Worm (Caenorhabditis elegans) whole organism, young adult: Measurements from ENCODE around the gene bgnt-1.5.

Experiments used
- B0035.1 ChIP-seq: sonication (generic microtip); optimal IDR thresholded peaks from 2 replicates; lab custom pipeline; 2016; ENCODE audit warnings: missing genetic modification characterization, mild to moderate bottlenecking, missing compliant biosample characterization, missing genotype, missing genetic modification reagents
- C17E4.6 ChIP-seq: fragments of 200-800 bp; sonication (Bioruptor generic); IDR thresholded peaks from 2 replicates; pipeline ENCODE4 v1.3.6; 2022; ENCODE audit warnings: missing genetic modification reagents, missing genetic modification characterization, missing compliant biosample characterization
- F22D6.2 ChIP-seq: sonication (generic microtip); optimal IDR thresholded peaks from 2 replicates; lab custom pipeline; 2016; ENCODE audit warnings: mild to moderate bottlenecking, missing genetic modification characterization, missing compliant biosample characterization
- F57A8.1 ChIP-seq: fragments of 200-800 bp; sonication (Bioruptor generic); optimal IDR thresholded peaks from 2 replicates; lab custom pipeline; 2018; ENCODE audit warnings: mild to moderate bottlenecking, missing genetic modification characterization, moderate library complexity, missing compliant biosample characterization
- K12H6.12 ChIP-seq: fragments of 200-800 bp; sonication (Bioruptor generic); optimal IDR thresholded peaks from 2 replicates; lab custom pipeline; 2018; ENCODE audit warnings: mild to moderate bottlenecking, missing genetic modification characterization, missing compliant biosample characterization
- T26A5.8 ChIP-seq: sonication (generic microtip); optimal IDR thresholded peaks from 2 replicates; lab custom pipeline; 2016; ENCODE audit warnings: missing genetic modification characterization, missing compliant biosample characterization
- Y53F4B.3 ChIP-seq: fragments of 200-800 bp; sonication (Bioruptor generic); IDR thresholded peaks from 2 replicates; pipeline ENCODE4 v1.3.6; 2022; ENCODE audit warnings: missing genetic modification reagents, missing genetic modification characterization, missing compliant biosample characterization
- Y53G8AR.9 ChIP-seq: fragments of 200-800 bp; sonication (Bioruptor generic); conservative IDR thresholded peaks from 2 replicates; pipeline ENCODE4 v1.3.6; 2022; ENCODE audit warnings: missing genetic modification reagents, missing genetic modification characterization, missing compliant biosample characterization
- Y56A3A.18 ChIP-seq: fragments of 200-800 bp; sonication (Bioruptor generic); IDR thresholded peaks from 2 replicates; pipeline ENCODE4 v1.3.6; 2022; ENCODE audit warnings: missing genetic modification reagents, missing genetic modification characterization, missing compliant biosample characterization
- Y95B8A.8 ChIP-seq: fragments of 200-800 bp; sonication (Bioruptor generic); IDR thresholded peaks from 2 replicates; pipeline ENCODE4 v1.3.6; 2022; ENCODE audit warnings: missing genetic modification reagents, missing genetic modification characterization, missing compliant biosample characterization
- akir-1 ChIP-seq: fragments of 200-800 bp; sonication (Bioruptor generic); optimal IDR thresholded peaks from 2 replicates; lab custom pipeline; 2018; ENCODE audit warnings: mild to moderate bottlenecking, missing genetic modification characterization, moderate library complexity, missing compliant biosample characterization
- athp-1 ChIP-seq: sonication (generic microtip); optimal IDR thresholded peaks from 2 replicates; lab custom pipeline; 2017; ENCODE audit warnings: mild to moderate bottlenecking, missing genetic modification characterization, missing compliant biosample characterization
- bed-1 ChIP-seq: fragments of 200-800 bp; sonication (Bioruptor generic); IDR thresholded peaks from 2 replicates; pipeline ENCODE4 v1.3.6; 2022; ENCODE audit warnings: missing genetic modification reagents, missing genetic modification characterization, missing compliant biosample characterization
- ccch-3 ChIP-seq: fragments of 200-800 bp; sonication (Bioruptor generic); optimal IDR thresholded peaks from 2 replicates; lab custom pipeline; 2018; ENCODE audit warnings: mild to moderate bottlenecking, missing genetic modification characterization, missing compliant biosample characterization
- cebp-1 ChIP-seq, 2 experiments: fragments of 200-800 bp in 1 of 2; sonication (Bioruptor generic) in 1 of 2; sonication (generic microtip) in 1 of 2; IDR thresholded peaks in 1 of 2; optimal IDR thresholded peaks in 1 of 2; 2 replicates each; pipeline versions ENCODE4 v1.3.6 to Lab custom; 2017 to 2022; ENCODE audit warnings: missing compliant biosample characterization in 2 of 2, missing genetic modification characterization in 2 of 2, mild to moderate bottlenecking in 1 of 2, missing genetic modification reagents in 1 of 2, moderate library complexity in 1 of 2
- ceh-27 ChIP-seq: fragments of 200-800 bp; sonication (Bioruptor generic); optimal IDR thresholded peaks from 2 replicates; lab custom pipeline; 2018; ENCODE audit warnings: mild to moderate bottlenecking, missing genetic modification characterization, moderate library complexity, missing compliant biosample characterization
- ceh-40 ChIP-seq: fragments of 200-800 bp; sonication (Bioruptor generic); IDR thresholded peaks from 2 replicates; pipeline ENCODE4 v1.3.6; 2022; ENCODE audit warnings: missing genetic modification characterization, missing compliant biosample characterization
- chd-7 ChIP-seq: sonication (generic microtip); optimal IDR thresholded peaks from 2 replicates; lab custom pipeline; 2016; ENCODE audit warnings: mild to moderate bottlenecking, missing genetic modification characterization, moderate library complexity, missing compliant biosample characterization
- dox-1 ChIP-seq: fragments of 200-800 bp; sonication (Bioruptor generic); IDR thresholded peaks from 2 replicates; pipeline ENCODE4 v1.3.6; 2022; ENCODE audit warnings: missing genetic modification reagents, missing genetic modification characterization, missing compliant biosample characterization
- dpff-1 ChIP-seq: sonication (generic microtip); optimal IDR thresholded peaks from 2 replicates; lab custom pipeline; 2017; ENCODE audit warnings: mild to moderate bottlenecking, missing genetic modification characterization, missing compliant biosample characterization
- egl-18 ChIP-seq: fragments of 200-800 bp; sonication (Bioruptor generic); IDR thresholded peaks from 2 replicates; pipeline ENCODE4 v1.3.6; 2022; ENCODE audit warnings: missing genetic modification reagents, missing genetic modification characterization, missing compliant biosample characterization
- fkh-3 ChIP-seq: sonication (generic microtip); optimal IDR thresholded peaks from 2 replicates; lab custom pipeline; 2016; ENCODE audit warnings: mild to moderate bottlenecking, missing genetic modification characterization, missing compliant biosample characterization
- gei-17 ChIP-seq: fragments of 200-800 bp; sonication (Bioruptor generic); optimal IDR thresholded peaks from 2 replicates; lab custom pipeline; 2018; ENCODE audit warnings: mild to moderate bottlenecking, missing genetic modification characterization, missing compliant biosample characterization
- hlh-12 ChIP-seq: sonication (generic microtip); optimal IDR thresholded peaks from 2 replicates; lab custom pipeline; 2016; ENCODE audit warnings: missing genetic modification characterization, missing compliant biosample characterization
- lsl-1 ChIP-seq: fragments of 200-800 bp; sonication (Bioruptor generic); optimal IDR thresholded peaks from 2 replicates; lab custom pipeline; 2018; ENCODE audit warnings: mild to moderate bottlenecking, missing genetic modification characterization, moderate library complexity, missing compliant biosample characterization
- nfya-2 ChIP-seq: fragments of 200-800 bp; sonication (Bioruptor generic); IDR thresholded peaks from 2 replicates; pipeline ENCODE4 v1.3.6; 2022; ENCODE audit warnings: missing genetic modification reagents, missing genetic modification characterization, missing compliant biosample characterization
- nfyb-1 ChIP-seq: fragments of 200-800 bp; sonication (Bioruptor generic); IDR thresholded peaks from 2 replicates; pipeline ENCODE4 v1.3.6; 2022; ENCODE audit warnings: missing genetic modification reagents, missing genetic modification characterization, missing compliant biosample characterization
- nhr-179 ChIP-seq: sonication (generic microtip); optimal IDR thresholded peaks from 2 replicates; lab custom pipeline; 2016; ENCODE audit warnings: mild to moderate bottlenecking, missing genetic modification characterization, missing compliant biosample characterization
- nhr-90 ChIP-seq: sonication (generic microtip); optimal IDR thresholded peaks from 2 replicates; lab custom pipeline; 2016; ENCODE audit warnings: missing genotype, mild to moderate bottlenecking, missing genetic modification characterization, missing compliant biosample characterization
- pha-4 ChIP-seq: fragments of 150-350 bp; sonication (generic microtip); optimal IDR thresholded peaks from 2 replicates; lab custom pipeline; 2014; ENCODE audit warnings: missing biosample characterization, missing genetic modification reagents, missing genetic modification characterization
- rcor-1 ChIP-seq: fragments of 200-800 bp; sonication (Bioruptor generic); IDR thresholded peaks from 2 replicates; pipeline ENCODE4 v1.3.6; 2022; ENCODE audit warnings: missing genetic modification reagents, missing genetic modification characterization, missing compliant biosample characterization
- rec-8 ChIP-seq, 2 experiments: sonication (generic microtip); optimal IDR thresholded peaks; 2 replicates each; lab custom pipeline; 2016; ENCODE audit warnings: mild to moderate bottlenecking in 2 of 2, missing genetic modification characterization in 2 of 2, missing genetic modification reagents in 2 of 2, missing genotype in 2 of 2, missing biosample characterization in 1 of 2, missing compliant biosample characterization in 1 of 2, moderate library complexity in 1 of 2
- repo-1 ChIP-seq: sonication (generic microtip); optimal IDR thresholded peaks from 2 replicates; lab custom pipeline; 2017; ENCODE audit warnings: mild to moderate bottlenecking, missing genetic modification characterization, missing compliant biosample characterization
- xnd-1 ChIP-seq: sonication (generic microtip); optimal IDR thresholded peaks from 2 replicates; lab custom pipeline; 2016; ENCODE audit warnings: missing genotype, missing genetic modification reagents, missing genetic modification characterization, missing compliant biosample characterization
- zim-3 ChIP-seq: sonication (generic microtip); optimal IDR thresholded peaks from 2 replicates; lab custom pipeline; 2017; ENCODE audit warnings: mild to moderate bottlenecking, missing genetic modification characterization, moderate library complexity, missing compliant biosample characterization
- ztf-6 ChIP-seq: fragments of 200-800 bp; sonication (Bioruptor generic); IDR thresholded peaks from 2 replicates; pipeline ENCODE4 v1.3.6; 2022; ENCODE audit warnings: missing genetic modification reagents, missing genetic modification characterization, missing compliant biosample characterization

The bgnt-1.5 gene

DNA sequence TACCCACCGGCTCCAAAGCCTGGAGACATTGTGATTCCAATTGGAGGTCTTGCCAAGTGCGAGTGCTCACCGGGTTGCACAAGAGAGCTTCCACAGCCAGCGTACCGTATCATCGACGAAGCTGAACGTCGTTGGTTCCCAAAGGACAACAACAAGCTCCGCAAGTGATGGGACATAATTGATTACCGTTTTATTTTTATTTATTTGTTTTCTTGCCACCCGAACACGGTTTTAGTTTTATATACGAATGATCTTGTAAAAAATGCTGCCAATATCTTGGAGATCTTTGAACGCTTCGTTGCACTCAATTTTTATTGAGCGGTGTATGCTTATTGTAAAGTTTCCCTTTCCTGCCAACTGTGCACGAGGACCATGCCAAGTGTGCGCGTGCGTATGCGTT lies 6.0 kb upstream of the bgnt-1.5 start, which contains the start of gene K08H2.4 (continued):
- TF ChIP-seq rec-8 (tag; optimal IDR thresholded peaks at IDR 0.05; lab: Kevin White, UChicago): no peak
- TF ChIP-seq, all 124 proteins: peak for 0

DNA sequence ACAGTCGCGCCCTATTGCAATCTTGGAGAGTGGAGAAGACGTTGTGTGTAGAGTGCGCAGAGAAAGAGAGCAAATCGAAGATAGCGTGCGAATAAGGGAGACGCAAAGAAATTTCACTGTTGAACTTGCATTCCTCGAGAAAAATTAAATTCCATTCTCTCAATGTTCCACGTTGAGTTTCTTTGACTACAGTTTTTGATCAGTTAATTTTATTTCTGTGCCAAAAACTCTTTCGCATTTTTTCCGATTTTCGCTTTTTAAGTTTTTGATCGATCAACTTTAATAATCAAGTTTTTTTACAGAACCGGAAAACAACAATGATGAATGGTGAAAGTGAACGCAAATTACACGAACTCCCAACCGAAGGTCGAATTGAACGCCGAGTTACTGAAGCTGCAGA lies 4.9 kb upstream of the bgnt-1.5 start, which contains the start of gene K08H2.3:
K08H2.3 (plus strand) TSS at position 301 of the 400 bp plus-strand sequence.
- TF ChIP-seq Y53G8AR.9 (GFP tag; lab: Robert Waterston, UW) (no peak), K12H6.12 (no peak), nhr-179 (no peak), F57A8.1 (GFP tag; lab: Kevin White, UChicago) (no peak), athp-1 (no peak), akir-1 (no peak), bed-1 (no peak), Y53F4B.3 (GFP tag; lab: Robert Waterston, UW) (no peak), C17E4.6 (GFP tag; lab: Robert Waterston, UW) (no peak), chd-7 (no peak), F22D6.2 (tag; lab: Kevin White, UChicago) (no peak), ztf-6 (GFP tag; lab: Robert Waterston, UW) (no peak), dpff-1 (tag; lab: Kevin White, UChicago) (no peak), nfya-2 (GFP tag; lab: Robert Waterston, UW) (no peak), zim-3 (no peak), fkh-3 (tag; lab: Kevin White, UChicago) (no peak), nhr-90 (tag; lab: Kevin White, UChicago) (no peak), rcor-1 (GFP tag; lab: Robert Waterston, UW) (no peak)

DNA sequence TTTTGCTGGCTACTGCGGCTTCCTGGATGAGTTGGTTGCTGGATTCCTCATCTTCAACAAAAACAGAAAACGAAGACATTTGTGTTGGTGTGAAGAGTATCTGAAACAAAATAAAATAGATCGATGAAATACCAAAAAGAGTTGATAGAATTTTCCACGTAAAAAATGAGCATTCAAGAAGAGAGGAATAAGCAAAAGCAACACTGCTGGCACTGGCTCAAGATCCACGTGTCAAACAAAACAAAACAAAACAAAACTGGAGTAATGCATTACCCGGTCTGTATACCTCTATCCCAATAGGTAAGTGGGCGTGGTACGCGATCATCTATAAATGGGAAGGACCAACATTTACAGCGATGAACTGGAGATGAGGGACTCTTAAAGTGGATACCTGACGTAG lies 2.7 kb upstream of the bgnt-1.5 start, which contains the start of gene K08H2.2:
K08H2.2 (minus strand) TSS at position 101 of the 400 bp plus-strand sequence.
- TF ChIP-seq T26A5.8 (tag; lab: Kevin White, UChicago) (no peak), xnd-1 (tag; lab: Kevin White, UChicago) (no peak), cebp-1 (GFP tag; IDR thresholded peaks at IDR 0.05; lab: Robert Waterston, UW) (no peak), cebp-1 (tag; optimal IDR thresholded peaks at IDR 0.05; lab: Kevin White, UChicago) (no peak), ceh-40 (GFP tag; lab: Robert Waterston, UW) (no peak), nhr-179 (no peak), K12H6.12 (no peak), gei-17 (GFP tag; lab: Kevin White, UChicago) (no peak), Y53F4B.3 (GFP tag; lab: Robert Waterston, UW) (no peak), ceh-27 (GFP tag; lab: Kevin White, UChicago) (no peak), egl-18 (no peak)

DNA sequence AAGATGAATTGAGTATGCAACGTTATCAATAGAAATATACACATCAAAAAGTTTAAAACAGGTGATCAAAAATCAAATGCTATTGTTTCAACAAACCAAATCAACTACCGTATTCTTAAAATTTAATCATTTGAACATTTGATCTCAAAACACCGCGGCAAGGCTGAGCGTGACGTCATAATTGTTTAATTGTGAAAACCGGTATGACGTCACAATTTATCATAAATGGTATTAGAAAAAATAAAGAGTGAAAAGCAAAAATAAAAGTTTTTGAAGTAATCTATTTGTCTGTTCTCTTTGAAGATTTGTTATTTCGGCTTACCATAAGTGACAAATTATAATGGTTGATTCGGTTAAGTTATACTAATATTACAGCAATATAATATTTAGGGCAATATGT lies 4.4 kb downstream of the bgnt-1.5 start:
- no peak for TF ChIP-seq lsl-1

DNA sequence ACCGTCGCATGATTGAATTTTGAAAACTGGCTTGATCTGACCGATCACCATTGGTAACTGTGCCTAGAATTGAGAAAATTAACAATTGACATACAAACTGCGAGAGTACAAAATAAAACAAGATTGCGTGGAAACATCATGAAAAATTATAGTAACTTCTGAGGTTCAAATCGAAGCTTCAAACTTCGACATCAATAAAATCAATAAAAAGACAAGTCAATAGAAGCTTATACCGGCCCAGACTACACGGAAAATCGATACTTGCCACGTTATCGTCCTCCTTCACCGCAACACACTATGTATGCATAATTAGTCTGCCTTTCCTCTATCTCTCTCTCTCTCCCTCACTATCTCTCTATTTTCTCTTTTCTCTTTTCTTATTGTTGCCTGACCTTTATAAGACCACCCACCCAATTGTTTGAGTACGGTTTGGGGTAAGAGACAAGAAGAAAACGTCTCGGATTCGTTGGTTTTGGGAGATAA lies 5.5 kb downstream of the bgnt-1.5 start, which contains the start of gene skr-21:
skr-21 (minus strand) TSS at position 51 of the 483 bp plus-strand sequence.
- no peak for TF ChIP-seq nfyb-1 (GFP tag; lab: Robert Waterston, UW)
- no peak for TF ChIP-seq ccch-3 (GFP tag; lab: Kevin White, UChicago)
- TF ChIP-seq hlh-12 (tag; lab: Kevin White, UChicago): no peak
- no peak for TF ChIP-seq Y56A3A.18 (GFP tag; lab: Robert Waterston, UW)
- no peak for TF ChIP-seq nfya-2 (GFP tag; lab: Robert Waterston, UW)
- TF ChIP-seq pha-4 (tag; lab: Kevin White, UChicago): no peak
- TF ChIP-seq cebp-1 (GFP tag; IDR thresholded peaks at IDR 0.05; lab: Robert Waterston, UW): no peak
- no peak for TF ChIP-seq cebp-1 (tag; optimal IDR thresholded peaks at IDR 0.05; lab: Kevin White, UChicago)
- TF ChIP-seq B0035.1: no peak
- no peak for TF ChIP-seq Y95B8A.8 (GFP tag; lab: Robert Waterston, UW)
- TF ChIP-seq repo-1 (tag; lab: Kevin White, UChicago): no peak
- TF ChIP-seq dox-1: no peak
